Fruit fly (Drosophila melanogaster): ENCODE results near the gene mew.
A peak's percentile ranks its signal among the peaks of the same experiment; 100 is the strongest.

Gene mew

DNA sequence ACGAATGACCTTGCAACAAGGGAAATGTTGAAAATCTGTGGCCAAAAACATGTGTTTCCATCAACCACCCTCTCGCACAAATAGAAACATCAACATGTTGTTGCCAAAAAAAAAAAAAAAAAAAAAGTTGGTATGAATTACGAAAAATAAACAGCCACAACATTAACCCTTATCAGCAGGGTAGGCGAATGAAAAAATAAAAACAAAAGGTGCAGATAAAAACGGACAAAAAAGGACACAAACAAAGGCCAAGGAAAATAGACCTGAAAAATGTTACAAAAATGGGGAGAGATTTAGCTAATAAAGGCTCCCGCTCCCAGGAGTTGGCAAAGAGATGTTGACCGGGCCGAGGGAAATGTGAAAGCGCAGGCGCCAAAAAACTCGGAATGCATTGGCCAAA, 48.9 kb downstream of the mew start:
- TF ChIP-seq nom (GFP tag; optimal IDR thresholded peaks at IDR 0.05), result peak; percentile 76
- peak; percentile 15 for TF ChIP-seq ewg (GFP tag; optimal IDR thresholded peaks at IDR 0.05)
- TF ChIP-seq CG2678 (tag; optimal IDR thresholded peaks at IDR 0.05), result no peak
- TF ChIP-seq scrt (GFP tag; optimal IDR thresholded peaks at IDR 0.05), result peak; percentile 26
- TF ChIP-seq run (tag; optimal IDR thresholded peaks at IDR 0.05), result no peak
- TF ChIP-seq sens (GFP tag), result no peak
- peak; percentile 47 for TF ChIP-seq sqz (GFP tag; optimal IDR thresholded peaks at IDR 0.05)

DNA sequence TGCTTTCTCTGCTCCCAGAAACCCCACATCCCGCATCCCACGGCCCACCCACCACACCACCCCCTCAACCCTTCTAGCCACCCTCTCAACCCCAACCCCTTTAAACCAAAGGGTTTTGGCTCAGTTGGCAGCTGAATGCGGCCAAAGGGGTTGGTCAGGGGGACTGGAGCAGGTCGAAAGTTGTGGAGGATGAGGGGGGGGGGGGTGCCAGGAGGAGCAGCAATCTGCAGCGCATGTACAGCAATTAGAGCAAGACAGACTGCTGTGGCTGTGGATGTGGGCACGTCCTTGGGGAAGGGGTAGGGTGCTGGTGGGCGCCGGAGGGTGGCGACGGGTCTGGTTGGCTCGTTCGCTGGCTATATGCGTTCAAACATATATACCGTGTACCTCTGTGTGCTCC, 49.7 kb downstream of the mew start:
- TF ChIP-seq Hr39 (optimal IDR thresholded peaks at IDR 0.05) (peak; percentile 50), Hey (tag; optimal IDR thresholded peaks at IDR 0.05) (no peak), CG4707 (GFP tag; optimal IDR thresholded peaks at IDR 0.05) (no peak), CG5953 (GFP tag; IDR thresholded peaks at IDR 0.05) (peak; percentile 13; the same call in 1 of the 2 replicates), repo (GFP tag; optimal IDR thresholded peaks at IDR 0.05) (no peak), Spps (tag; optimal IDR thresholded peaks at IDR 0.05) (no peak), CG9609 (GFP tag; optimal IDR thresholded peaks at IDR 0.05) (no peak), ewg (GFP tag; optimal IDR thresholded peaks at IDR 0.05) (peak; percentile 54), inv (GFP tag; IDR thresholded peaks at IDR 0.05; ENCODE audit: partially characterized antibody) (no peak), crol (GFP tag; IDR thresholded peaks at IDR 0.05) (peak; percentile 90), Dbx (GFP tag; IDR thresholded peaks at IDR 0.05) (0 out of 3 replicates have a peak, but pooled peaks have one; percentile 12), fd3F (GFP tag; optimal IDR thresholded peaks at IDR 0.05) (no peak), CG13894 (tag; optimal IDR thresholded peaks at IDR 0.05) (peak; percentile 5), chinmo (GFP tag; IDR thresholded peaks at IDR 0.05; ENCODE audit: partially characterized antibody) (0 out of 4 replicates have a peak, but pooled peaks have one; percentile 50), otp (GFP tag; IDR thresholded peaks at IDR 0.05) (no peak), abd-A (tag; optimal IDR thresholded peaks at IDR 0.05) (peak; percentile 68), vfl (GFP tag; optimal IDR thresholded peaks at IDR 0.05) (no peak), CG1832 (GFP tag; optimal IDR thresholded peaks at IDR 0.05) (peak; percentile 33), CG6175 (GFP tag; IDR thresholded peaks at IDR 0.05) (no peak)

- peak; percentile 18 for TF ChIP-seq CG14710 (tag; optimal IDR thresholded peaks at IDR 0.05)
- TF ChIP-seq CG2712 (tag; optimal IDR thresholded peaks at IDR 0.05), result peak; percentile 59
- TF ChIP-seq fd96Cb (tag; optimal IDR thresholded peaks at IDR 0.05), result peak; percentile 18
- peak; percentile 29; the same call in 1 of the 3 replicates for TF ChIP-seq row (GFP tag; IDR thresholded peaks at IDR 0.05)
- TF ChIP-seq Asciz (GFP tag; optimal IDR thresholded peaks at IDR 0.05), result peak; percentile 0
- TF ChIP-seq CG7987 (GFP tag; optimal IDR thresholded peaks at IDR 0.05), result no peak
- TF ChIP-seq CG11398 (GFP tag; optimal IDR thresholded peaks at IDR 0.05), result no peak
- TF ChIP-seq CG14667 (GFP tag; IDR thresholded peaks at IDR 0.05), result no peak
- peak; percentile 38 for TF ChIP-seq cwo (GFP tag; optimal IDR thresholded peaks at IDR 0.05)
- TF ChIP-seq CG6683 (GFP tag; optimal IDR thresholded peaks at IDR 0.05), result peak; percentile 21
- TF ChIP-seq CG17328 (GFP tag; IDR thresholded peaks at IDR 0.05), result no peak
- peak in 1 of 2 experiments; percentile 48 for TF ChIP-seq bsh (GFP tag; optimal IDR thresholded peaks at IDR 0.05)
- TF ChIP-seq CG7556 (GFP tag; optimal IDR thresholded peaks at IDR 0.05), result peak; percentile 71
- peak; percentile 37 for TF ChIP-seq CG3281 (GFP tag; optimal IDR thresholded peaks at IDR 0.05)
- no peak for TF ChIP-seq CG9797 (GFP tag; optimal IDR thresholded peaks at IDR 0.05)
- peak; percentile 57 for TF ChIP-seq PHDP (tag; optimal IDR thresholded peaks at IDR 0.05)
- TF ChIP-seq phol (tag; optimal IDR thresholded peaks at IDR 0.05), result peak; percentile 52
- TF ChIP-seq Bgb (GFP tag; IDR thresholded peaks at IDR 0.05; ENCODE audit: partially characterized antibody), result no peak
- TF ChIP-seq CG7839 (tag; optimal IDR thresholded peaks at IDR 0.05), result peak; percentile 68
- TF ChIP-seq NfI (GFP tag; optimal IDR thresholded peaks at IDR 0.05), result peak; percentile 9
- no peak for TF ChIP-seq D (optimal IDR thresholded peaks at IDR 0.05)
- TF ChIP-seq D (GFP tag; optimal IDR thresholded peaks at IDR 0.05), result peak; percentile 13
- no peak for TF ChIP-seq Oaz (GFP tag; IDR thresholded peaks at IDR 0.05)
- TF ChIP-seq maf-S (GFP tag; optimal IDR thresholded peaks at IDR 0.05), result no peak
These were observed 50.2 kb downstream of the mew start for dm6 chrX:13208075-13208474.
